Worm (Caenorhabditis elegans) whole organism, L4 larva: ENCODE measurements around the gene fbxb-25.
A peak's percentile ranks its signal among the peaks of the same experiment; 100 is the strongest.

ENCODE experiments used
- F49E8.2 ChIP-seq: sonication (generic microtip); optimal IDR thresholded peaks from 2 replicates; lab custom pipeline; 2016; ENCODE audit warnings: missing compliant biosample characterization, mild to moderate bottlenecking, missing genetic modification characterization, borderline replicate concordance
- ZK546.5 ChIP-seq, 2 experiments: sonication (generic microtip); optimal IDR thresholded peaks; 2 replicates each; lab custom pipeline; 2017; ENCODE audit warnings: missing biosample characterization in 2 of 2, missing genetic modification characterization in 2 of 2
- aha-1 ChIP-seq: fragments of 150-350 bp; peaks from one replicate; lab custom pipeline; 2014; ENCODE audit warnings: missing biosample characterization, missing genetic modification characterization
- attf-4 ChIP-seq: sonication (generic microtip); optimal IDR thresholded peaks from 3 replicates; lab custom pipeline; 2017; ENCODE audit warnings: missing biosample characterization, missing genetic modification characterization
- ceh-32 ChIP-seq: sonication (generic microtip); optimal IDR thresholded peaks from 2 replicates; lab custom pipeline; 2016; ENCODE audit warnings: mild to moderate bottlenecking, missing genetic modification characterization, missing compliant biosample characterization; ENCODE audit not compliant: poor library complexity
- cey-2 ChIP-seq: sonication (generic microtip); optimal IDR thresholded peaks from 3 replicates; lab custom pipeline; 2017; ENCODE audit warnings: missing genetic modification characterization, mild to moderate bottlenecking, missing compliant biosample characterization, antibody characterized with exemption, borderline replicate concordance; ENCODE audit not compliant: insufficient read depth
- ctbp-1 ChIP-seq: fragments of 200-800 bp; sonication (Bioruptor generic); IDR thresholded peaks from 2 replicates; pipeline ENCODE4 v1.3.6; 2022; ENCODE audit warnings: missing genetic modification reagents, missing genetic modification characterization, missing compliant biosample characterization
- daf-16 ChIP-seq, 3 experiments: sonication (generic microtip); optimal IDR thresholded peaks; 2 replicates each; lab custom pipeline; 2016 to 2017; ENCODE audit warnings: missing genetic modification characterization in 3 of 3, missing genetic modification reagents in 3 of 3, mild to moderate bottlenecking in 2 of 3, missing compliant biosample characterization in 2 of 3, missing biosample characterization in 1 of 3, moderate library complexity in 1 of 3
- daf-19 ChIP-seq: fragments of 200-800 bp; sonication (Bioruptor generic); conservative IDR thresholded peaks from 2 replicates; pipeline ENCODE4 v1.3.6; 2022; ENCODE audit warnings: missing genetic modification characterization, missing compliant biosample characterization
- daf-8 ChIP-seq: fragments of 200-800 bp; sonication (Bioruptor generic); IDR thresholded peaks from 2 replicates; pipeline ENCODE4 v1.3.6; 2022; ENCODE audit warnings: missing genetic modification characterization, missing compliant biosample characterization
- dmd-8 ChIP-seq: fragments of 200-800 bp; sonication (Bioruptor generic); IDR thresholded peaks from 2 replicates; pipeline ENCODE4 v1.3.6; 2022; ENCODE audit warnings: missing genetic modification characterization, missing compliant biosample characterization
- fkh-10 ChIP-seq: fragments of 150-350 bp; optimal IDR thresholded peaks from 2 replicates; lab custom pipeline; 2014; ENCODE audit warnings: missing biosample characterization, missing genetic modification reagents, missing genetic modification characterization
- hlh-11 ChIP-seq: fragments of 200-800 bp; sonication (Bioruptor generic); optimal IDR thresholded peaks from 2 replicates; lab custom pipeline; 2018; ENCODE audit warnings: mild to moderate bottlenecking, missing genetic modification characterization, missing compliant biosample characterization
- hmg-1.1 ChIP-seq: fragments of 200-800 bp; sonication (Bioruptor generic); IDR thresholded peaks from 2 replicates; pipeline ENCODE4 v1.3.6; 2022; ENCODE audit warnings: missing genetic modification reagents, missing genetic modification characterization, missing compliant biosample characterization
- jun-1 ChIP-seq: fragments of 150-350 bp; optimal IDR thresholded peaks from 2 replicates; lab custom pipeline; 2014; ENCODE audit warnings: missing biosample characterization, missing genetic modification reagents, missing genetic modification characterization
- lim-7 ChIP-seq: fragments of 200-800 bp; sonication (Bioruptor generic); IDR thresholded peaks from 2 replicates; pipeline ENCODE4 v1.3.6; 2022; ENCODE audit warnings: missing genetic modification characterization, missing compliant biosample characterization
- lin-39 ChIP-seq: fragments of 150-350 bp; optimal IDR thresholded peaks from 2 replicates; lab custom pipeline; 2014; ENCODE audit warnings: missing biosample characterization, missing genetic modification reagents, missing genetic modification characterization
- lsy-2 ChIP-seq, 2 experiments: fragments of 150-350 bp in 1 of 2; sonication (generic microtip) in 1 of 2; optimal IDR thresholded peaks; 2 replicates each; lab custom pipeline; 2014 to 2017; ENCODE audit warnings: missing biosample characterization in 2 of 2, missing genetic modification characterization in 2 of 2
- madf-5 ChIP-seq, 2 experiments: fragments of 200-800 bp; sonication (Bioruptor generic); IDR thresholded peaks; 2 replicates each; pipeline ENCODE4 v1.3.6; 2022; ENCODE audit warnings: missing compliant biosample characterization in 2 of 2, missing genetic modification characterization in 2 of 2
- mdt-29 ChIP-seq: fragments of 200-800 bp; sonication (Bioruptor generic); IDR thresholded peaks from 2 replicates; pipeline ENCODE4 v1.3.6; 2022; ENCODE audit warnings: missing genetic modification reagents, missing genetic modification characterization, missing compliant biosample characterization
- mxl-2 ChIP-seq: fragments of 200-800 bp; sonication (Bioruptor generic); conservative IDR thresholded peaks from 2 replicates; pipeline ENCODE4 v1.3.6; 2022; ENCODE audit warnings: missing genetic modification reagents, missing genetic modification characterization, missing compliant biosample characterization
- nhr-102 ChIP-seq: sonication (generic microtip); optimal IDR thresholded peaks from 2 replicates; lab custom pipeline; 2016; ENCODE audit warnings: mild to moderate bottlenecking, missing genetic modification characterization, moderate library complexity, missing compliant biosample characterization
- nhr-11 ChIP-seq: fragments of 150-350 bp; optimal IDR thresholded peaks from 2 replicates; lab custom pipeline; 2014; ENCODE audit warnings: missing biosample characterization, missing genetic modification characterization
- nhr-28 ChIP-seq: fragments of 150-350 bp; optimal IDR thresholded peaks from 2 replicates; lab custom pipeline; 2014; ENCODE audit warnings: missing biosample characterization, missing genetic modification characterization
- nhr-42 ChIP-seq: fragments of 200-800 bp; sonication (Bioruptor generic); IDR thresholded peaks from 2 replicates; pipeline ENCODE4 v1.3.6; 2022; ENCODE audit warnings: missing genetic modification characterization, missing compliant biosample characterization
- nhr-76 ChIP-seq: fragments of 150-350 bp; optimal IDR thresholded peaks from 2 replicates; lab custom pipeline; 2014; ENCODE audit warnings: missing biosample characterization, missing genetic modification characterization
- pqm-1 ChIP-seq: sonication (generic microtip); optimal IDR thresholded peaks from 2 replicates; lab custom pipeline; 2017; ENCODE audit warnings: missing biosample characterization, missing genetic modification characterization
- saeg-2 ChIP-seq: fragments of 200-800 bp; sonication (Bioruptor generic); IDR thresholded peaks from 2 replicates; pipeline ENCODE4 v1.3.6; 2022; ENCODE audit warnings: missing genetic modification reagents, missing genetic modification characterization, missing compliant biosample characterization
- sdz-12 ChIP-seq: fragments of 200-800 bp; sonication (Bioruptor generic); optimal IDR thresholded peaks from 2 replicates; lab custom pipeline; 2018; ENCODE audit warnings: mild to moderate bottlenecking, missing genetic modification characterization, missing compliant biosample characterization
- skn-1 ChIP-seq: fragments of 150-350 bp; optimal IDR thresholded peaks from 2 replicates; lab custom pipeline; 2014; ENCODE audit warnings: missing biosample characterization, missing genetic modification characterization
- snpc-1.2 ChIP-seq: fragments of 200-800 bp; sonication (Bioruptor generic); IDR thresholded peaks from 2 replicates; pipeline ENCODE4 v1.3.6; 2022; ENCODE audit warnings: missing genetic modification reagents, missing genetic modification characterization, missing compliant biosample characterization
- tag-97 ChIP-seq: fragments of 200-800 bp; sonication (Bioruptor generic); IDR thresholded peaks from 2 replicates; pipeline ENCODE4 v1.3.6; 2022; ENCODE audit warnings: missing genetic modification characterization, missing compliant biosample characterization
- tra-1 ChIP-seq: fragments of 200-800 bp; sonication (Bioruptor generic); IDR thresholded peaks from 2 replicates; pipeline ENCODE4 v1.3.6; 2022; ENCODE audit warnings: missing genetic modification reagents, missing genetic modification characterization, missing compliant biosample characterization
- unc-130 ChIP-seq: sonication (generic microtip); optimal IDR thresholded peaks from 2 replicates; lab custom pipeline; 2016; ENCODE audit warnings: missing genetic modification reagents, missing genetic modification characterization, missing compliant biosample characterization
- unc-62 ChIP-seq, 3 experiments: fragments of 150-350 bp in 1 of 3; sonication (generic microtip); optimal IDR thresholded peaks in 2 of 3; peaks in 1 of 3; 1 replicate in 1 of 3; 2 replicates in 2 of 3; lab custom pipeline; 2014 to 2017; ENCODE audit warnings: missing biosample characterization in 3 of 3, missing genetic modification characterization in 3 of 3, missing genetic modification reagents in 3 of 3, missing genotype in 1 of 3
- vab-7 ChIP-seq: fragments of 200-800 bp; sonication (Bioruptor generic); IDR thresholded peaks from 2 replicates; pipeline ENCODE4 v1.3.6; 2022; ENCODE audit warnings: missing genetic modification reagents, missing genetic modification characterization, missing compliant biosample characterization
- ztf-7 ChIP-seq: fragments of 150-350 bp; optimal IDR thresholded peaks from 2 replicates; lab custom pipeline; 2014; ENCODE audit warnings: missing biosample characterization, missing genetic modification characterization

The fbxb-25 gene

ce11 chrII:1728253-1728652, 44.4 kb downstream of the fbxb-25 start, which contains the start of gene btb-9 (continued):
- TF ChIP-seq snpc-1.2, result no peak
- TF ChIP-seq skn-1 (tag; lab: Kevin White, UChicago), result no peak
- no peak for TF ChIP-seq sdz-12 (GFP tag; lab: Kevin White, UChicago)
- no peak for TF ChIP-seq nhr-42 (GFP tag; lab: Robert Waterston, UW)
- TF ChIP-seq aha-1 (tag; lab: Kevin White, UChicago), result peak; percentile 9
- TF ChIP-seq unc-130 (GFP tag; lab: Kevin White, UChicago), result no peak
- TF ChIP-seq fkh-10 (GFP tag; lab: Kevin White, UChicago), result no peak
- no peak for TF ChIP-seq cey-2 (tag; lab: Kevin White, UChicago)
- no peak for TF ChIP-seq ceh-32 (tag; lab: Kevin White, UChicago)
- TF ChIP-seq pqm-1 (tag; lab: Kevin White, UChicago), result peak; percentile 96
- TF ChIP-seq daf-8, result no peak
- TF ChIP-seq jun-1 (tag; lab: Kevin White, UChicago), result no peak
- no peak for TF ChIP-seq ZK546.5 (tag; optimal IDR thresholded peaks at IDR 0.05; lab: Kevin White, UChicago)
- TF ChIP-seq ztf-7 (tag; lab: Kevin White, UChicago), result no peak
- TF ChIP-seq nhr-76 (tag; lab: Kevin White, UChicago), result no peak
- TF ChIP-seq hmg-1.1, result no peak
- peak; percentile 84 for TF ChIP-seq nhr-28 (tag; lab: Kevin White, UChicago)
- TF ChIP-seq saeg-2 (GFP tag; lab: Robert Waterston, UW), result no peak
- no peak for TF ChIP-seq lsy-2 (tag; optimal IDR thresholded peaks at IDR 0.05; lab: Kevin White, UChicago)
- no peak for TF ChIP-seq F49E8.2
- TF ChIP-seq madf-5 (GFP tag; IDR thresholded peaks at IDR 0.05; lab: Robert Waterston, UW), result no peak
- no peak for TF ChIP-seq nhr-102 (tag; lab: Kevin White, UChicago)
- no peak for TF ChIP-seq lin-39 (tag; lab: Kevin White, UChicago)
- TF ChIP-seq ctbp-1 (GFP tag; lab: Robert Waterston, UW), result no peak
- TF ChIP-seq hlh-11 (tag; lab: Kevin White, UChicago), result peak; percentile 51
- TF ChIP-seq tag-97 (GFP tag; lab: Robert Waterston, UW), result no peak
- TF ChIP-seq dmd-8 (GFP tag; lab: Robert Waterston, UW), result no peak
- no peak for TF ChIP-seq tra-1 (GFP tag; lab: Robert Waterston, UW)
- TF ChIP-seq attf-4 (tag; lab: Kevin White, UChicago), result no peak

- TF ChIP-seq daf-19 (GFP tag; lab: Robert Waterston, UW) (no peak), aha-1 (tag; lab: Kevin White, UChicago) (no peak), unc-62 (GFP tag; optimal IDR thresholded peaks at IDR 0.05 in 1 of 2; lab: Kevin White, UChicago) (peak in 1 of 2 experiments; percentile 23), unc-62 (tag; optimal IDR thresholded peaks at IDR 0.05; lab: Kevin White, UChicago) (no peak)
These were observed 46.3 kb downstream of the fbxb-25 start, which contains the start of gene ceh-81 for ce11 chrII:1730103-1730502. ceh-81 (plus strand) TSS chrII:1730403.

ce11 chrII:1731932-1732331, 48.1 kb downstream of the fbxb-25 start, which contains the start of gene ceh-82:
ceh-82 (plus strand) TSS chrII:1732232.
- no peak for TF ChIP-seq mxl-2 (GFP tag; lab: Robert Waterston, UW)
- no peak for TF ChIP-seq daf-16 (GFP tag; optimal IDR thresholded peaks at IDR 0.05; lab: Kevin White, UChicago)
- TF ChIP-seq daf-16 (tag; optimal IDR thresholded peaks at IDR 0.05; lab: Kevin White, UChicago), result no peak
- no peak for TF ChIP-seq dmd-8 (GFP tag; lab: Robert Waterston, UW)
- TF ChIP-seq snpc-1.2, result no peak
- no peak for TF ChIP-seq hmg-1.1
- TF ChIP-seq mdt-29, result no peak
- no peak for TF ChIP-seq nhr-11 (tag; lab: Kevin White, UChicago)
- no peak for TF ChIP-seq vab-7 (GFP tag; lab: Robert Waterston, UW)
- TF ChIP-seq lim-7, result no peak
